Worm (Caenorhabditis elegans) whole organism, midembryonic: ENCODE data around the gene ttbk-5.

Source experiments
- flt-1 ChIP-seq: fragments of 200-800 bp; sonication (Bioruptor generic); IDR thresholded peaks from 2 replicates; pipeline ENCODE4 v1.3.6; 2022; ENCODE audit warnings: missing genetic modification characterization, missing compliant biosample characterization
- klf-2 ChIP-seq: fragments of 200-800 bp; sonication (Bioruptor generic); conservative IDR thresholded peaks from 2 replicates; pipeline ENCODE4 v1.3.6; 2022; ENCODE audit warnings: missing genetic modification reagents, missing genetic modification characterization, missing compliant biosample characterization
- tab-1 ChIP-seq: fragments of 200-800 bp; sonication (Bioruptor generic); IDR thresholded peaks from 2 replicates; pipeline ENCODE4 v1.3.6; 2022; ENCODE audit warnings: missing genetic modification characterization, missing compliant biosample characterization

DNA sequence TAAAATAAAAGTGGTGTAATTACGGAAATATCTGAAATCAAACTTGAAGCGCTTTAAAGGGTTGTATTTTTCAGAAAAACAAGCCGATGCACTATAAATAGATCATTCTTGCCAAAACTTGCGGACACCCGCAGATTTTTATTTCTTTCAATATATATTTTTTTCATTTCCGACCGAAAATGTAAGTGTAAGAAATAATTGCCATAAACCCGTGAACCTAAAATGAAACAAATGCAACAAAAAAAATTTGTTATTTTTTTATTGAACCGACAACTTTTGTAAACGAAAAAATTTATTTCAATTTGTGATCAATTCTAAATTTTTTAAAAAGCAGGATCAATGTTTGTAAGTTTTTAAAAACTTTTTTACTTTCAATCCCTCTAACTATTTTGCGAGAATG lies 9.6 kb upstream of the ttbk-5 start, which contains the start of gene W01B6.6:
- TF ChIP-seq klf-2 = no peak
- TF ChIP-seq tab-1 = no peak
- no peak for TF ChIP-seq flt-1 (GFP tag; lab: Robert Waterston, UW)
